Fruit fly (Drosophila melanogaster) whole organism, embryonic: ENCODE measurements around the gene GstO2.

Source experiments
- Atf6 ChIP-seq: fragments of 200-800 bp; sonication (Bioruptor generic); IDR thresholded peaks from 2 replicates; pipeline ENCODE4 v1.3.6; 2022; ENCODE audit warnings: missing biosample characterization, missing genetic modification characterization
- Awh ChIP-seq: fragments of 200-800 bp; sonication (Bioruptor generic); IDR thresholded peaks from 2 replicates; pipeline ENCODE4, ENCODE4 v1.3.6; 2022; ENCODE audit warnings: missing biosample characterization, missing genetic modification characterization
- B-H1 ChIP-seq: fragments of 200-800 bp; sonication (Bioruptor generic); IDR thresholded peaks from 3 replicates; pipeline ENCODE4 v1.3.6; 2022; ENCODE audit warnings: missing biosample characterization, missing genetic modification characterization
- CG10209 ChIP-seq: fragments of 200-800 bp; sonication (Bioruptor generic); optimal IDR thresholded peaks from 3 replicates; lab custom pipeline; 2017; ENCODE audit warnings: missing biosample characterization, mild to moderate bottlenecking, missing genetic modification characterization, missing genetic modification reagents
- CG10543 ChIP-seq: fragments of 200-800 bp; sonication (Bioruptor generic); optimal IDR thresholded peaks from 3 replicates; lab custom pipeline; 2017; ENCODE audit warnings: missing biosample characterization, mild to moderate bottlenecking, missing genetic modification characterization, moderate library complexity
- CG10565 ChIP-seq: fragments of 200-800 bp; sonication (Bioruptor generic); optimal IDR thresholded peaks from 3 replicates; lab custom pipeline; 2016; ENCODE audit warnings: missing biosample characterization, mild to moderate bottlenecking, missing genetic modification characterization
- CG11085 ChIP-seq: fragments of 200-800 bp; sonication (Bioruptor generic); IDR thresholded peaks from 2 replicates; pipeline ENCODE4 v1.3.6; 2022; ENCODE audit warnings: missing biosample characterization, missing genetic modification characterization
- CG11504 ChIP-seq: fragments of 200-800 bp; sonication (Bioruptor generic); optimal IDR thresholded peaks from 3 replicates; lab custom pipeline; 2019; ENCODE audit warnings: missing biosample characterization, mild to moderate bottlenecking, missing genetic modification characterization, moderate library complexity
- CG13894 ChIP-seq: fragments of 200-800 bp; sonication (Bioruptor generic); optimal IDR thresholded peaks from 3 replicates; lab custom pipeline; 2018; ENCODE audit warnings: missing biosample characterization, mild to moderate bottlenecking, missing genetic modification characterization, moderate library complexity
- CG1647 ChIP-seq: fragments of 200-800 bp; sonication (Bioruptor generic); optimal IDR thresholded peaks from 3 replicates; lab custom pipeline; 2016; ENCODE audit warnings: missing biosample characterization, missing genetic modification characterization
- CG18764 ChIP-seq: fragments of 200-800 bp; sonication (Bioruptor generic); optimal IDR thresholded peaks from 3 replicates; lab custom pipeline; 2016; ENCODE audit warnings: missing biosample characterization, missing genetic modification characterization
- CG2120 ChIP-seq: fragments of 200-800 bp; sonication (Bioruptor generic); optimal IDR thresholded peaks from 3 replicates; lab custom pipeline; 2016; ENCODE audit warnings: missing biosample characterization, missing genetic modification characterization
- CG7372 ChIP-seq: fragments of 200-800 bp; sonication (Bioruptor generic); IDR thresholded peaks from 2 replicates; pipeline ENCODE4 v1.3.6; 2022; ENCODE audit warnings: missing biosample characterization, missing genetic modification characterization
- CG8388 ChIP-seq: fragments of 200-800 bp; sonication (Bioruptor generic); optimal IDR thresholded peaks from 2 replicates; lab custom pipeline; 2019; ENCODE audit warnings: missing biosample characterization, mild to moderate bottlenecking, missing genetic modification characterization, moderate library complexity
- CHES-1-like ChIP-seq: fragments of 200-800 bp; sonication (Bioruptor generic); optimal IDR thresholded peaks from 2 replicates; lab custom pipeline; 2016; ENCODE audit warnings: missing biosample characterization, missing genetic modification characterization
- Chrac-16 ChIP-seq: fragments of 200-800 bp; sonication (Bioruptor generic); optimal IDR thresholded peaks from 3 replicates; lab custom pipeline; 2016; ENCODE audit warnings: missing biosample characterization, missing genetic modification characterization
- CoRest ChIP-seq: fragments of 200-800 bp; sonication (Bioruptor generic); optimal IDR thresholded peaks from 3 replicates; lab custom pipeline; 2018; ENCODE audit warnings: missing biosample characterization, mild to moderate bottlenecking, missing genetic modification characterization, moderate library complexity
- D19B ChIP-seq: fragments of 200-800 bp; sonication (Bioruptor generic); optimal IDR thresholded peaks from 2 replicates; lab custom pipeline; 2017; ENCODE audit warnings: missing biosample characterization, mild to moderate bottlenecking, missing genetic modification characterization
- Dfd ChIP-seq, 2 experiments: fragments of >200 bp; optimal IDR thresholded peaks; 2 replicates each; lab custom pipeline; 2017; ENCODE audit warnings: missing biosample characterization in 2 of 2, missing genetic modification characterization in 2 of 2
- MTF-1 ChIP-seq: fragments of 200-800 bp; sonication (Bioruptor generic); optimal IDR thresholded peaks from 2 replicates; lab custom pipeline; 2018; ENCODE audit warnings: missing biosample characterization, mild to moderate bottlenecking, missing genetic modification characterization, borderline replicate concordance
- Mes4 ChIP-seq: fragments of 200-800 bp; sonication (Bioruptor generic); optimal IDR thresholded peaks from 2 replicates; lab custom pipeline; 2016; ENCODE audit warnings: missing biosample characterization, missing genetic modification characterization
- Neu2 ChIP-seq: fragments of 200-800 bp; sonication (Bioruptor generic); optimal IDR thresholded peaks from 3 replicates; lab custom pipeline; 2016; ENCODE audit warnings: missing biosample characterization, missing genetic modification characterization, borderline replicate concordance
- Oli ChIP-seq: fragments of 200-800 bp; sonication (Bioruptor generic); optimal IDR thresholded peaks from 2 replicates; lab custom pipeline; 2018; ENCODE audit warnings: missing biosample characterization, mild to moderate bottlenecking, missing genetic modification characterization, moderate library complexity
- Rfx ChIP-seq: fragments of 200-800 bp; sonication (Bioruptor generic); IDR thresholded peaks from 2 replicates; pipeline ENCODE4 v1.3.6; 2022; ENCODE audit warnings: missing biosample characterization, missing genetic modification characterization
- aop ChIP-seq: fragments of 200-800 bp; sonication (Bioruptor generic); IDR thresholded peaks from 2 replicates; pipeline ENCODE4 v1.3.6; 2022; ENCODE audit warnings: missing biosample characterization, missing genetic modification characterization
- bab2 ChIP-seq: fragments of 200-800 bp; sonication (Bioruptor generic); optimal IDR thresholded peaks from 2 replicates; lab custom pipeline; 2016; ENCODE audit warnings: missing biosample characterization, missing genetic modification characterization
- bigmax ChIP-seq: fragments of 200-800 bp; sonication (Bioruptor generic); optimal IDR thresholded peaks from 2 replicates; lab custom pipeline; 2018; ENCODE audit warnings: missing biosample characterization, mild to moderate bottlenecking, missing genetic modification characterization
- bowl ChIP-seq: fragments of 200-800 bp; sonication (Bioruptor generic); IDR thresholded peaks from 2 replicates; pipeline ENCODE4 v1.3.6; 2022; ENCODE audit warnings: missing biosample characterization, missing genetic modification characterization
- cato ChIP-seq: fragments of 200-800 bp; sonication (Bioruptor generic); optimal IDR thresholded peaks from 2 replicates; lab custom pipeline; 2016; ENCODE audit warnings: missing biosample characterization, missing genetic modification characterization, borderline replicate concordance
- cwo ChIP-seq: fragments of 200-800 bp; sonication (Bioruptor generic); optimal IDR thresholded peaks from 3 replicates; lab custom pipeline; 2017; ENCODE audit warnings: missing biosample characterization, missing genetic modification characterization, mild to moderate bottlenecking, moderate library complexity, missing genetic modification reagents
- dimm ChIP-seq: fragments of 200-800 bp; sonication (Bioruptor generic); IDR thresholded peaks from 2 replicates; pipeline ENCODE4 v1.3.6; 2022; ENCODE audit warnings: missing biosample characterization, missing genetic modification characterization
- dysf ChIP-seq: fragments of 200-800 bp; sonication (Bioruptor generic); IDR thresholded peaks from 3 replicates; pipeline ENCODE4 v1.3.6; 2022; ENCODE audit warnings: missing biosample characterization, missing genetic modification characterization
- ewg ChIP-seq: fragments of 200-800 bp; sonication (Bioruptor generic); optimal IDR thresholded peaks from 3 replicates; lab custom pipeline; 2017; ENCODE audit warnings: mild to moderate bottlenecking, missing biosample characterization, missing genetic modification reagents, missing genetic modification characterization
- fru ChIP-seq: fragments of >200 bp; optimal IDR thresholded peaks from 2 replicates; lab custom pipeline; 2017
- gcm2 ChIP-seq: fragments of 200-800 bp; sonication (Bioruptor generic); optimal IDR thresholded peaks from 2 replicates; lab custom pipeline; 2016; ENCODE audit warnings: missing biosample characterization, missing genetic modification characterization
- grn ChIP-seq: fragments of 200-800 bp; sonication (Bioruptor generic); optimal IDR thresholded peaks from 3 replicates; lab custom pipeline; 2017; ENCODE audit warnings: missing biosample characterization, missing genetic modification characterization
- gsb ChIP-seq: fragments of 200-800 bp; sonication (Bioruptor generic); IDR thresholded peaks from 2 replicates; pipeline ENCODE4 v1.3.6; 2022; ENCODE audit warnings: missing biosample characterization, missing genetic modification characterization
- kah ChIP-seq: fragments of 200-800 bp; sonication (Bioruptor generic); optimal IDR thresholded peaks from 2 replicates; lab custom pipeline; 2018; ENCODE audit warnings: missing biosample characterization, mild to moderate bottlenecking, missing genetic modification characterization
- lbe ChIP-seq: fragments of 200-800 bp; sonication (Bioruptor generic); optimal IDR thresholded peaks from 2 replicates; lab custom pipeline; 2016; ENCODE audit warnings: missing biosample characterization, mild to moderate bottlenecking, missing genetic modification characterization
- lola ChIP-seq, 3 experiments: fragments of >200 bp in 2 of 3; fragments of 200-800 bp in 1 of 3; sonication (Bioruptor generic) in 1 of 3; optimal IDR thresholded peaks; 2 replicates each; lab custom pipeline; 2017 to 2019; ENCODE audit warnings: missing biosample characterization in 3 of 3, missing genetic modification characterization in 3 of 3, mild to moderate bottlenecking in 1 of 3, moderate library complexity in 1 of 3
- mld ChIP-seq: fragments of 200-800 bp; sonication (Bioruptor generic); IDR thresholded peaks from 3 replicates; pipeline ENCODE4 v1.3.6; 2022; ENCODE audit warnings: missing biosample characterization, missing genetic modification characterization; ENCODE audit not compliant: partially characterized antibody
- pan ChIP-seq, 4 experiments: fragments of >200 bp in 3 of 4; fragments of 200-800 bp in 1 of 4; sonication (Bioruptor generic) in 1 of 4; optimal IDR thresholded peaks in 3 of 4; IDR thresholded peaks in 1 of 4; 2 replicates each; pipeline versions ENCODE4 v1.3.6 to Lab custom; 2017 to 2022; ENCODE audit warnings: missing biosample characterization in 2 of 4, missing genetic modification characterization in 2 of 4, mixed read lengths in 1 of 4
- row ChIP-seq: fragments of 200-800 bp; sonication (Bioruptor generic); IDR thresholded peaks from 3 replicates; pipeline ENCODE4 v1.3.6; 2022; ENCODE audit warnings: missing biosample characterization, missing genetic modification characterization
- seq ChIP-seq: fragments of 200-800 bp; sonication (Bioruptor generic); IDR thresholded peaks from 2 replicates; pipeline ENCODE4 v1.3.6; 2022; ENCODE audit warnings: missing biosample characterization, missing genetic modification characterization
- slbo ChIP-seq: fragments of 200-800 bp; sonication (Bioruptor generic); IDR thresholded peaks from 2 replicates; pipeline ENCODE4 v1.3.6; 2022; ENCODE audit warnings: missing biosample characterization, missing genetic modification characterization
- so ChIP-seq: fragments of 200-800 bp; sonication (Bioruptor generic); IDR thresholded peaks from 3 replicates; pipeline ENCODE4 v1.3.6; 2022; ENCODE audit warnings: missing biosample characterization, missing genetic modification characterization
- sqz ChIP-seq: fragments of 200-800 bp; sonication (Bioruptor generic); optimal IDR thresholded peaks from 3 replicates; lab custom pipeline; 2018; ENCODE audit warnings: missing biosample characterization, mild to moderate bottlenecking, missing genetic modification characterization
- unpg ChIP-seq: fragments of 200-800 bp; sonication (Bioruptor generic); optimal IDR thresholded peaks from 3 replicates; lab custom pipeline; 2018; ENCODE audit warnings: missing biosample characterization, mild to moderate bottlenecking, missing genetic modification characterization, moderate library complexity
- wek ChIP-seq: fragments of 200-800 bp; sonication (Bioruptor generic); optimal IDR thresholded peaks from 3 replicates; lab custom pipeline; 2018; ENCODE audit warnings: missing biosample characterization, mild to moderate bottlenecking, missing genetic modification characterization, moderate library complexity
- z ChIP-seq: fragments of 200-800 bp; sonication (Bioruptor generic); IDR thresholded peaks from 3 replicates; pipeline ENCODE4 v1.3.6; 2022; ENCODE audit warnings: missing biosample characterization, missing genetic modification characterization
- zen2 ChIP-seq: fragments of 200-800 bp; sonication (Bioruptor generic); IDR thresholded peaks from 3 replicates; pipeline ENCODE4 v1.3.6; 2022; ENCODE audit warnings: missing biosample characterization, missing genetic modification characterization; ENCODE audit not compliant: partially characterized antibody

Gene GstO2

dm6 chr3L:8553125-8553524 lies 29.8 kb upstream of the GstO2 start (continued):
- TF ChIP-seq CG1647 (GFP tag; lab: Kevin White, UChicago) (no peak), Rfx (GFP tag; lab: Robert Waterston, UW) (peak; percentile 60), gsb (GFP tag; lab: Robert Waterston, UW) (peak; percentile 27; the same call in 1 of the 2 replicates), D19B (no peak), dysf (GFP tag; lab: Robert Waterston, UW) (peak; percentile 50; the same call in 1 of the 3 replicates), CoRest (tag; lab: Kevin White, UChicago) (no peak), so (GFP tag; lab: Robert Waterston, UW) (peak; percentile 23; the same call in 1 of the 3 replicates), zen2 (GFP tag; lab: Robert Waterston, UW) (no peak), grn (GFP tag; lab: Kevin White, UChicago) (no peak), B-H1 (GFP tag; lab: Robert Waterston, UW) (no peak), cato (GFP tag; lab: Kevin White, UChicago) (no peak), MTF-1 (GFP tag; lab: Kevin White, UChicago) (no peak), fru (lab: Kevin White, UChicago) (no peak), lbe (GFP tag; lab: Kevin White, UChicago) (no peak), CG18764 (GFP tag; lab: Kevin White, UChicago) (no peak), Dfd (GFP tag; optimal IDR thresholded peaks at IDR 0.05; lab: Kevin White, UChicago) (no peak), lola (GFP tag; optimal IDR thresholded peaks at IDR 0.05; lab: Kevin White, UChicago) (no peak), CG7372 (no peak), CG8388 (GFP tag; lab: Kevin White, UChicago) (no peak), CG11085 (GFP tag; lab: Robert Waterston, UW) (no peak), Mes4 (GFP tag; lab: Kevin White, UChicago) (no peak), slbo (GFP tag; lab: Robert Waterston, UW) (0 out of 2 replicates have a peak, but pooled peaks have one; percentile 34), CG10543 (GFP tag; lab: Kevin White, UChicago) (peak; percentile 81), dimm (GFP tag; lab: Robert Waterston, UW) (no peak), mld (no peak), sqz (no peak), Awh (GFP tag; lab: Robert Waterston, UW) (no peak), CHES-1-like (peak; percentile 4), cwo (GFP tag; lab: Kevin White, UChicago) (peak; percentile 13), z (0 out of 3 replicates have a peak, but pooled peaks have one; percentile 23), Chrac-16 (no peak), bigmax (GFP tag; lab: Kevin White, UChicago) (no peak), CG2120 (GFP tag; lab: Kevin White, UChicago) (peak; percentile 43), Oli (tag; lab: Kevin White, UChicago) (peak; percentile 18), bab2 (GFP tag; lab: Kevin White, UChicago) (no peak), unpg (GFP tag; lab: Kevin White, UChicago) (no peak), ewg (GFP tag; lab: Kevin White, UChicago) (no peak), seq (GFP tag; lab: Robert Waterston, UW) (no peak), bowl (no peak), gcm2 (no peak), pan (optimal IDR thresholded peaks at IDR 0.05; lab: Kevin White, UChicago) (no peak), pan (GFP tag; optimal IDR thresholded peaks at IDR 0.05 in 1 of 2, IDR thresholded peaks at IDR 0.05 in 1 of 2) (peak in 1 of 2 experiments; percentile 30), wek (GFP tag; lab: Kevin White, UChicago) (no peak), aop (no peak; the same call in 1 of the 2 replicates), row (GFP tag; lab: Robert Waterston, UW) (peak; percentile 61), Atf6 (no peak), CG13894 (tag; lab: Kevin White, UChicago) (no peak), CG10565 (no peak), CG11504 (no peak), kah (GFP tag; lab: Kevin White, UChicago) (peak; percentile 62), CG10209 (no peak), Neu2 (no peak)
